Worm (Caenorhabditis elegans) whole organism, early embryonic: Measurements from ENCODE around the gene F44D12.16.

Experiments
- F13C5.2 ChIP-seq: sonication (generic microtip); optimal IDR thresholded peaks from 2 replicates; lab custom pipeline; 2017; ENCODE audit warnings: mild to moderate bottlenecking, missing genetic modification characterization, inconsistent platforms, missing compliant biosample characterization
- hmg-4 ChIP-seq: fragments of 200-800 bp; sonication (Bioruptor generic); optimal IDR thresholded peaks from 2 replicates; lab custom pipeline; 2018; ENCODE audit warnings: mild to moderate bottlenecking, missing genetic modification characterization, missing compliant biosample characterization
- hnd-1 ChIP-seq: sonication (generic microtip); optimal IDR thresholded peaks from 2 replicates; lab custom pipeline; 2016; ENCODE audit warnings: missing genetic modification characterization, missing compliant biosample characterization
- pes-1 ChIP-seq: fragments of 200-800 bp; sonication (Bioruptor generic); IDR thresholded peaks from 2 replicates; pipeline ENCODE4 v1.3.6; 2022; ENCODE audit warnings: missing genetic modification reagents, missing genetic modification characterization, missing compliant biosample characterization
- sea-1 ChIP-seq: fragments of 200-800 bp; sonication (Bioruptor generic); conservative IDR thresholded peaks from 2 replicates; pipeline ENCODE4 v1.3.6; 2022; ENCODE audit warnings: missing genetic modification characterization, missing compliant biosample characterization
- tbx-37 ChIP-seq: fragments of 200-800 bp; sonication (Bioruptor generic); conservative IDR thresholded peaks from 2 replicates; pipeline ENCODE4 v1.3.6; 2022; ENCODE audit warnings: missing genetic modification reagents, missing genetic modification characterization, missing compliant biosample characterization

ce11 chrIV:10027566-10027965, 1.3 kb upstream of the F44D12.16 start, which contains the start of gene gipc-2:
- TF ChIP-seq sea-1 (GFP tag; lab: Robert Waterston, UW) (no peak), hnd-1 (tag; lab: Kevin White, UChicago) (no peak), pes-1 (GFP tag; lab: Robert Waterston, UW) (no peak), F13C5.2 (tag; lab: Kevin White, UChicago) (no peak), hmg-4 (GFP tag; lab: Kevin White, UChicago) (no peak), tbx-37 (GFP tag; lab: Robert Waterston, UW) (no peak)
